Worm (Caenorhabditis elegans) whole organism, L4 larva: ENCODE measurements around the gene rnh-1.1.

Experiments
- D1046.2 ChIP-seq: fragments of 200-800 bp; sonication (Bioruptor generic); IDR thresholded peaks from 2 replicates; pipeline ENCODE4 v1.3.6; 2022; ENCODE audit warnings: missing genetic modification characterization, missing compliant biosample characterization
- F10B5.3 ChIP-seq: sonication (generic microtip); optimal IDR thresholded peaks from 2 replicates; lab custom pipeline; 2016; ENCODE audit warnings: mild to moderate bottlenecking, missing genetic modification characterization, missing compliant biosample characterization
- F26F4.8 ChIP-seq: fragments of 200-800 bp; sonication (Bioruptor generic); conservative IDR thresholded peaks from 2 replicates; pipeline ENCODE4 v1.3.6; 2022; ENCODE audit warnings: missing genetic modification characterization, missing compliant biosample characterization
- F49E8.2 ChIP-seq: sonication (generic microtip); optimal IDR thresholded peaks from 2 replicates; lab custom pipeline; 2016; ENCODE audit warnings: missing compliant biosample characterization, mild to moderate bottlenecking, missing genetic modification characterization, borderline replicate concordance
- T20F7.1 ChIP-seq: fragments of 200-800 bp; sonication (Bioruptor generic); optimal IDR thresholded peaks from 2 replicates; lab custom pipeline; 2018; ENCODE audit warnings: mild to moderate bottlenecking, missing genetic modification characterization, missing compliant biosample characterization
- Y5F2A.4 ChIP-seq: fragments of 200-800 bp; sonication (Bioruptor generic); optimal IDR thresholded peaks from 2 replicates; lab custom pipeline; 2018; ENCODE audit warnings: mild to moderate bottlenecking, missing genetic modification characterization, missing compliant biosample characterization
- Y75B8A.6 ChIP-seq: fragments of 200-800 bp; sonication (Bioruptor generic); IDR thresholded peaks from 2 replicates; pipeline ENCODE4 v1.3.6; 2022; ENCODE audit warnings: missing genetic modification reagents, missing genetic modification characterization, missing compliant biosample characterization
- ZK337.2 ChIP-seq: fragments of 200-800 bp; sonication (Bioruptor generic); IDR thresholded peaks from 2 replicates; pipeline ENCODE4 v1.3.6; 2022; ENCODE audit warnings: missing genetic modification reagents, missing genetic modification characterization, missing compliant biosample characterization
- aha-1 ChIP-seq: fragments of 150-350 bp; peaks from one replicate; lab custom pipeline; 2014; ENCODE audit warnings: missing biosample characterization, missing genetic modification characterization
- aly-2 ChIP-seq: sonication (generic microtip); optimal IDR thresholded peaks from 2 replicates; lab custom pipeline; 2018; ENCODE audit warnings: missing biosample characterization, missing genetic modification characterization
- attf-4 ChIP-seq: sonication (generic microtip); optimal IDR thresholded peaks from 3 replicates; lab custom pipeline; 2017; ENCODE audit warnings: missing biosample characterization, missing genetic modification characterization
- ceh-20 ChIP-seq: fragments of 200-800 bp; sonication (Bioruptor generic); IDR thresholded peaks from 2 replicates; pipeline ENCODE4 v1.3.6; 2022; ENCODE audit warnings: missing genetic modification reagents, missing genetic modification characterization, missing compliant biosample characterization
- cey-2 ChIP-seq: sonication (generic microtip); optimal IDR thresholded peaks from 3 replicates; lab custom pipeline; 2017; ENCODE audit warnings: missing genetic modification characterization, mild to moderate bottlenecking, missing compliant biosample characterization, antibody characterized with exemption, borderline replicate concordance; ENCODE audit not compliant: insufficient read depth
- ctbp-1 ChIP-seq: fragments of 200-800 bp; sonication (Bioruptor generic); IDR thresholded peaks from 2 replicates; pipeline ENCODE4 v1.3.6; 2022; ENCODE audit warnings: missing genetic modification reagents, missing genetic modification characterization, missing compliant biosample characterization
- daf-16 ChIP-seq, 3 experiments: sonication (generic microtip); optimal IDR thresholded peaks; 2 replicates each; lab custom pipeline; 2016 to 2017; ENCODE audit warnings: missing genetic modification characterization in 3 of 3, missing genetic modification reagents in 3 of 3, mild to moderate bottlenecking in 2 of 3, missing compliant biosample characterization in 2 of 3, missing biosample characterization in 1 of 3, moderate library complexity in 1 of 3
- daf-8 ChIP-seq: fragments of 200-800 bp; sonication (Bioruptor generic); IDR thresholded peaks from 2 replicates; pipeline ENCODE4 v1.3.6; 2022; ENCODE audit warnings: missing genetic modification characterization, missing compliant biosample characterization
- dmd-8 ChIP-seq: fragments of 200-800 bp; sonication (Bioruptor generic); IDR thresholded peaks from 2 replicates; pipeline ENCODE4 v1.3.6; 2022; ENCODE audit warnings: missing genetic modification characterization, missing compliant biosample characterization
- duxl-1 ChIP-seq: sonication (generic microtip); optimal IDR thresholded peaks from 2 replicates; lab custom pipeline; 2016; ENCODE audit warnings: mild to moderate bottlenecking, missing genetic modification characterization, moderate library complexity, missing compliant biosample characterization; ENCODE audit not compliant: poor library complexity
- hif-1 ChIP-seq, 2 experiments: sonication (generic microtip); optimal IDR thresholded peaks; 2 replicates each; lab custom pipeline; 2016 to 2017; ENCODE audit warnings: missing compliant biosample characterization in 2 of 2, missing genetic modification characterization in 2 of 2, missing genetic modification reagents in 2 of 2, missing genotype in 2 of 2, mild to moderate bottlenecking in 1 of 2
- hmg-1.1 ChIP-seq: fragments of 200-800 bp; sonication (Bioruptor generic); IDR thresholded peaks from 2 replicates; pipeline ENCODE4 v1.3.6; 2022; ENCODE audit warnings: missing genetic modification reagents, missing genetic modification characterization, missing compliant biosample characterization
- jun-1 ChIP-seq: fragments of 150-350 bp; optimal IDR thresholded peaks from 2 replicates; lab custom pipeline; 2014; ENCODE audit warnings: missing biosample characterization, missing genetic modification reagents, missing genetic modification characterization
- lim-7 ChIP-seq: fragments of 200-800 bp; sonication (Bioruptor generic); IDR thresholded peaks from 2 replicates; pipeline ENCODE4 v1.3.6; 2022; ENCODE audit warnings: missing genetic modification characterization, missing compliant biosample characterization
- lin-1 ChIP-seq: fragments of 200-800 bp; sonication (Bioruptor generic); IDR thresholded peaks from 2 replicates; pipeline ENCODE4 v1.3.6; 2022; ENCODE audit warnings: missing genetic modification reagents, missing genetic modification characterization, missing compliant biosample characterization
- lin-13 ChIP-seq: fragments of 150-350 bp; optimal IDR thresholded peaks from 2 replicates; lab custom pipeline; 2014; ENCODE audit warnings: missing biosample characterization, missing genetic modification reagents, missing genetic modification characterization
- lin-15B ChIP-seq: fragments of 150-350 bp; sonication (generic microtip); optimal IDR thresholded peaks from 3 replicates; lab custom pipeline; 2014; ENCODE audit warnings: missing biosample characterization, missing genetic modification characterization
- lin-29 ChIP-seq: fragments of 200-800 bp; sonication (Bioruptor generic); IDR thresholded peaks from 2 replicates; pipeline ENCODE4 v1.3.6; 2022; ENCODE audit warnings: missing genetic modification reagents, missing genetic modification characterization, missing compliant biosample characterization
- lin-39 ChIP-seq: fragments of 150-350 bp; optimal IDR thresholded peaks from 2 replicates; lab custom pipeline; 2014; ENCODE audit warnings: missing biosample characterization, missing genetic modification reagents, missing genetic modification characterization
- lir-3 ChIP-seq: sonication (generic microtip); optimal IDR thresholded peaks from 2 replicates; lab custom pipeline; 2016; ENCODE audit warnings: mild to moderate bottlenecking, missing genetic modification characterization, missing compliant biosample characterization
- madf-5 ChIP-seq, 2 experiments: fragments of 200-800 bp; sonication (Bioruptor generic); IDR thresholded peaks; 2 replicates each; pipeline ENCODE4 v1.3.6; 2022; ENCODE audit warnings: missing compliant biosample characterization in 2 of 2, missing genetic modification characterization in 2 of 2
- mdt-29 ChIP-seq: fragments of 200-800 bp; sonication (Bioruptor generic); IDR thresholded peaks from 2 replicates; pipeline ENCODE4 v1.3.6; 2022; ENCODE audit warnings: missing genetic modification reagents, missing genetic modification characterization, missing compliant biosample characterization
- mxl-2 ChIP-seq: fragments of 200-800 bp; sonication (Bioruptor generic); conservative IDR thresholded peaks from 2 replicates; pipeline ENCODE4 v1.3.6; 2022; ENCODE audit warnings: missing genetic modification reagents, missing genetic modification characterization, missing compliant biosample characterization
- nhr-11 ChIP-seq: fragments of 150-350 bp; optimal IDR thresholded peaks from 2 replicates; lab custom pipeline; 2014; ENCODE audit warnings: missing biosample characterization, missing genetic modification characterization
- nhr-237 ChIP-seq: sonication (generic microtip); optimal IDR thresholded peaks from 2 replicates; lab custom pipeline; 2017; ENCODE audit warnings: missing biosample characterization, missing genetic modification characterization
- nhr-41 ChIP-seq: fragments of 200-800 bp; sonication (Bioruptor generic); IDR thresholded peaks from 2 replicates; pipeline ENCODE4 v1.3.6; 2022; ENCODE audit warnings: missing genetic modification reagents, missing genetic modification characterization, missing compliant biosample characterization
- nhr-42 ChIP-seq: fragments of 200-800 bp; sonication (Bioruptor generic); IDR thresholded peaks from 2 replicates; pipeline ENCODE4 v1.3.6; 2022; ENCODE audit warnings: missing genetic modification characterization, missing compliant biosample characterization
- nhr-48 ChIP-seq: sonication (generic microtip); optimal IDR thresholded peaks from 2 replicates; lab custom pipeline; 2016; ENCODE audit warnings: mild to moderate bottlenecking, missing genetic modification characterization, missing compliant biosample characterization
- pqm-1 ChIP-seq: sonication (generic microtip); optimal IDR thresholded peaks from 2 replicates; lab custom pipeline; 2017; ENCODE audit warnings: missing biosample characterization, missing genetic modification characterization
- set-16 ChIP-seq: fragments of 200-800 bp; sonication (Bioruptor generic); IDR thresholded peaks from 2 replicates; pipeline ENCODE4 v1.3.6; 2022; ENCODE audit warnings: missing genetic modification reagents, missing genetic modification characterization, missing compliant biosample characterization
- skn-1 ChIP-seq: fragments of 150-350 bp; optimal IDR thresholded peaks from 2 replicates; lab custom pipeline; 2014; ENCODE audit warnings: missing biosample characterization, missing genetic modification characterization
- snpc-1.2 ChIP-seq: fragments of 200-800 bp; sonication (Bioruptor generic); IDR thresholded peaks from 2 replicates; pipeline ENCODE4 v1.3.6; 2022; ENCODE audit warnings: missing genetic modification reagents, missing genetic modification characterization, missing compliant biosample characterization
- spr-3 ChIP-seq: fragments of 200-800 bp; sonication (Bioruptor generic); optimal IDR thresholded peaks from 2 replicates; lab custom pipeline; 2018; ENCODE audit warnings: mild to moderate bottlenecking, missing genetic modification characterization, missing compliant biosample characterization
- unc-62 ChIP-seq, 3 experiments: fragments of 150-350 bp in 1 of 3; sonication (generic microtip); optimal IDR thresholded peaks in 2 of 3; peaks in 1 of 3; 1 replicate in 1 of 3; 2 replicates in 2 of 3; lab custom pipeline; 2014 to 2017; ENCODE audit warnings: missing biosample characterization in 3 of 3, missing genetic modification characterization in 3 of 3, missing genetic modification reagents in 3 of 3, missing genotype in 1 of 3
- zag-1 ChIP-seq: fragments of 150-350 bp; optimal IDR thresholded peaks from 2 replicates; lab custom pipeline; 2014; ENCODE audit warnings: missing biosample characterization, missing genetic modification characterization
- zfp-3 ChIP-seq: fragments of 200-800 bp; sonication (Bioruptor generic); conservative IDR thresholded peaks from 2 replicates; pipeline ENCODE4 v1.3.6; 2022; ENCODE audit warnings: missing genetic modification reagents, missing genetic modification characterization, missing compliant biosample characterization
- zip-11 ChIP-seq: fragments of 200-800 bp; sonication (Bioruptor generic); IDR thresholded peaks from 2 replicates; pipeline ENCODE4 v1.3.6; 2022; ENCODE audit warnings: missing genetic modification characterization, missing compliant biosample characterization
- ztf-7 ChIP-seq: fragments of 150-350 bp; optimal IDR thresholded peaks from 2 replicates; lab custom pipeline; 2014; ENCODE audit warnings: missing biosample characterization, missing genetic modification characterization

rnh-1.1 gene

DNA sequence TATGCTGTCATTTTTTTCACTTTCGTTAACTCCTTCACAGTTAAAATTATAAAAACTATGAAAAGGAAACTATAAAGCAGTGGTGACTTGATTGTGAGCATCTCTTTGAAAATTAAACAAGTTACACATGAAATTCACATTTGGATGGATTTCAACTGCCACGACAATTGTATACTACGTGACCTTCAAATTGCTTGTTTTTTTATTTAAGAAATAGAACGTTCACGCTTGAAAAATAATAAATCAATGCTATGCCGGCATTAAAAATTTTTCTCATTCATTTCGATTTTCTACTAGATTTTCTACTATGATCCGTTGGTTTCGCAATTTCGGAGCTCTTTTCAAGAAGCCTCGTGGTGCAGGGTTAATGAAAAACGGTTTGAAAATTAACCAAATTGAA, at the start of gene rnh-1.1, which contains the start of gene ZK1290.7:
rnh-1.1 (plus strand) TSS at position 281 of the 400 bp plus-strand sequence.
ZK1290.7 (minus strand) TSS at position 101 of the 400 bp plus-strand sequence.
- TF ChIP-seq Y75B8A.6 (GFP tag; lab: Robert Waterston, UW) (no peak), unc-62 (GFP tag; optimal IDR thresholded peaks at IDR 0.05 in 1 of 2; lab: Kevin White, UChicago) (peak in 1 of 2 experiments; percentile 40), unc-62 (tag; optimal IDR thresholded peaks at IDR 0.05; lab: Kevin White, UChicago) (no peak)

DNA sequence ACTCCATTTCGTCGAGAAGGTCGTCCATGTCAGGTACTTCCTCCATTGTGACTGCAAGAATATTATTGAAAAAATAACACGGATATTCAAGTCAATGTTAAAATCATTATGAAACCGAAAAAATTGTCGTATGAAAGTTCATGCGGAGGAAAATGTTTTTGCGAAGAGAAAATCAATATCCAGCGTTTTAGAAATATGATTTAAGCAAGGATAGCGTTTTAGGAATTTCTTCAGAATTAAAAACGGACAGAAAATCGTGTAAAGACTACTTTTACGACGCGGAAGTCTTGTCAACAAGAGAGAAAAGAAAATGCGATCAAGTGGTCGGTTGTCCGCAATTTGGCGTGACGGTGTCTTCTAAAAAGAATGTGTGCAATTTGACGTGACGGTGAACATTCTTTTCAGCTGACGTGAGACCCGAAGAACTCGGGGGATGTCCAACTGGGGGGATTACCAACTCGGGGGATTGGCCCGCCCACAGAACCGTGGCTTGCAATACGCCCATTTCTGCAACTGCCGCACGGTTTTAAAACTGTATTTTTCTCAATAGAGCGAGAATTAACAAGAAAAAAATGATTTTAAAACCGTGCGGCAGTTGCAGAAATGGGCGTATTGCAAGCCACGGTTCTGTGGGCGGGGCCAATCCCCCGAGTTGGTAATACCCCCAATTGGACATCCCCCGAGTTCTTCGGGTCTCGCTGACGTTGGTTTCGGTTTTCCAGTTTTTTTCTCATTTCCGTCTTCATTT, 46.9 kb upstream of the rnh-1.1 start, which contains the start of the genes aka-1 and ubc-6:
aka-1 (minus strand) TSS at position 51 of the 748 bp plus-strand sequence.
ubc-6 (plus strand) TSS at position 701 of the 748 bp plus-strand sequence.
- TF ChIP-seq nhr-237 (tag; lab: Kevin White, UChicago) (no peak), mdt-29 (peak; percentile 90), zip-11 (no peak), zag-1 (tag; lab: Kevin White, UChicago) (no peak), nhr-42 (GFP tag; lab: Robert Waterston, UW) (peak; percentile 94), daf-16 (GFP tag; optimal IDR thresholded peaks at IDR 0.05; lab: Kevin White, UChicago) (peak; percentile 28 to 67), daf-16 (tag; optimal IDR thresholded peaks at IDR 0.05; lab: Kevin White, UChicago) (no peak), F26F4.8 (GFP tag; lab: Robert Waterston, UW) (no peak), zfp-3 (GFP tag; lab: Robert Waterston, UW) (peak; percentile 81), D1046.2 (GFP tag; lab: Robert Waterston, UW) (peak; percentile 94), lin-1 (GFP tag; lab: Robert Waterston, UW) (peak; percentile 87), ztf-7 (tag; lab: Kevin White, UChicago) (peak; percentile 14), Y5F2A.4 (GFP tag; lab: Kevin White, UChicago) (peak; percentile 35), skn-1 (tag; lab: Kevin White, UChicago) (no peak), nhr-11 (peak; percentile 72), hmg-1.1 (peak; percentile 91), lin-29 (peak; percentile 80), daf-8 (no peak), set-16 (peak; percentile 73), snpc-1.2 (GFP tag; lab: Robert Waterston, UW) (peak; percentile 83), duxl-1 (tag; lab: Kevin White, UChicago) (peak; percentile 49), T20F7.1 (GFP tag; lab: Kevin White, UChicago) (peak; percentile 89), ceh-20 (peak; percentile 95), hif-1 (tag; optimal IDR thresholded peaks at IDR 0.05; lab: Kevin White, UChicago) (peak; percentile 31 to 83), aha-1 (peak; percentile 44), F49E8.2 (peak; percentile 78), nhr-41 (GFP tag; lab: Robert Waterston, UW) (peak; percentile 61; the same call in 1 of the 2 replicates), attf-4 (tag; lab: Kevin White, UChicago) (no peak), spr-3 (peak; percentile 32), lin-15B (tag; lab: Kevin White, UChicago) (no peak), aly-2 (no peak), cey-2 (tag; lab: Kevin White, UChicago) (no peak), lin-13 (peak; percentile 75), lir-3 (tag; lab: Kevin White, UChicago) (no peak), jun-1 (tag; lab: Kevin White, UChicago) (peak; percentile 21), ctbp-1 (peak; percentile 95), lim-7 (GFP tag; lab: Robert Waterston, UW) (peak; percentile 70), nhr-48 (tag; lab: Kevin White, UChicago) (peak; percentile 82), mxl-2 (peak; percentile 70; the same call in 1 of the 2 replicates), madf-5 (GFP tag; IDR thresholded peaks at IDR 0.05; lab: Robert Waterston, UW) (peak; percentile 34 to 85; a peak in 2 of 4 replicates), F10B5.3 (tag; lab: Kevin White, UChicago) (no peak), pqm-1 (tag; lab: Kevin White, UChicago) (no peak), lin-39 (no peak), dmd-8 (peak; percentile 71; the same call in 1 of the 2 replicates), ZK337.2 (GFP tag; lab: Robert Waterston, UW) (peak; percentile 71)
